Fruit fly (Drosophila melanogaster) whole organism, prepupa: ENCODE results near the gene CG33688.
A peak's percentile ranks its signal among the peaks of the same experiment; 100 is the strongest.

Experiments used
- Blimp-1 ChIP-seq: fragments of 200-800 bp; sonication (Bioruptor generic); optimal IDR thresholded peaks from 3 replicates; lab custom pipeline; 2017; ENCODE audit warnings: missing biosample characterization, missing genetic modification characterization, mild to moderate bottlenecking, moderate library complexity, missing genetic modification reagents
- CG10631 ChIP-seq: fragments of 200-800 bp; sonication (Bioruptor generic); optimal IDR thresholded peaks from 2 replicates; lab custom pipeline; 2016; ENCODE audit warnings: missing biosample characterization, missing genetic modification characterization
- CG10669 ChIP-seq: fragments of 200-800 bp; sonication (Bioruptor generic); optimal IDR thresholded peaks from 3 replicates; lab custom pipeline; 2018; ENCODE audit warnings: missing biosample characterization, mild to moderate bottlenecking, missing genetic modification characterization, moderate library complexity
- CG11762 ChIP-seq: fragments of 200-800 bp; sonication (Bioruptor generic); optimal IDR thresholded peaks from 3 replicates; lab custom pipeline; 2016; ENCODE audit warnings: missing biosample characterization, missing genetic modification characterization; ENCODE audit not compliant: insufficient read depth
- CG11902 ChIP-seq: fragments of 200-800 bp; sonication (Bioruptor generic); optimal IDR thresholded peaks from 3 replicates; lab custom pipeline; 2016; ENCODE audit warnings: missing biosample characterization, missing genetic modification characterization
- CG15336 ChIP-seq: fragments of 200-800 bp; sonication (Bioruptor generic); IDR thresholded peaks from 2 replicates; pipeline ENCODE4 v1.3.6; 2022; ENCODE audit warnings: missing biosample characterization, missing genetic modification characterization
- CG31627 ChIP-seq: fragments of 200-800 bp; sonication (Bioruptor generic); optimal IDR thresholded peaks from 3 replicates; lab custom pipeline; 2016; ENCODE audit warnings: missing biosample characterization, missing genetic modification characterization
- CG32006 ChIP-seq: fragments of 200-800 bp; sonication (Bioruptor generic); optimal IDR thresholded peaks from 3 replicates; lab custom pipeline; 2017; ENCODE audit warnings: missing biosample characterization, mild to moderate bottlenecking, missing genetic modification characterization
- CG34406 ChIP-seq: fragments of 200-800 bp; sonication (Bioruptor generic); optimal IDR thresholded peaks from 3 replicates; lab custom pipeline; 2016; ENCODE audit warnings: missing biosample characterization, missing genetic modification characterization
- CG3919 ChIP-seq: fragments of 200-800 bp; sonication (Bioruptor generic); optimal IDR thresholded peaks from 3 replicates; lab custom pipeline; 2016; ENCODE audit warnings: missing biosample characterization, missing genetic modification characterization
- CG6163 ChIP-seq: fragments of 200-800 bp; sonication (Bioruptor generic); IDR thresholded peaks from 3 replicates; pipeline ENCODE4 v1.3.6; 2022; ENCODE audit warnings: missing biosample characterization, missing genetic modification characterization
- CG6792 ChIP-seq: fragments of 200-800 bp; sonication (Bioruptor generic); optimal IDR thresholded peaks from 3 replicates; lab custom pipeline; 2016; ENCODE audit warnings: missing biosample characterization, missing genetic modification characterization
- CG6808 ChIP-seq: fragments of 200-800 bp; sonication (Bioruptor generic); optimal IDR thresholded peaks from 3 replicates; lab custom pipeline; 2017; ENCODE audit warnings: missing biosample characterization, missing genetic modification characterization, mild to moderate bottlenecking, moderate library complexity, missing genetic modification reagents
- CG7368 ChIP-seq: fragments of 200-800 bp; sonication (Bioruptor generic); optimal IDR thresholded peaks from 3 replicates; lab custom pipeline; 2016; ENCODE audit warnings: missing biosample characterization, missing genetic modification characterization
- CG8319 ChIP-seq: fragments of 200-800 bp; sonication (Bioruptor generic); optimal IDR thresholded peaks from 3 replicates; lab custom pipeline; 2016; ENCODE audit warnings: missing biosample characterization, missing genetic modification characterization
- CG8632 ChIP-seq: fragments of 200-800 bp; sonication (Bioruptor generic); optimal IDR thresholded peaks from 3 replicates; lab custom pipeline; 2016; ENCODE audit warnings: missing biosample characterization, missing genetic modification characterization
- CG9139 ChIP-seq: fragments of 200-800 bp; sonication (Bioruptor generic); optimal IDR thresholded peaks from 3 replicates; lab custom pipeline; 2017; ENCODE audit warnings: missing biosample characterization, mild to moderate bottlenecking, missing genetic modification characterization
- Eip75B ChIP-seq: fragments of 200-800 bp; sonication (Bioruptor generic); optimal IDR thresholded peaks from 3 replicates; lab custom pipeline; 2016; ENCODE audit warnings: missing biosample characterization, missing genetic modification characterization
- Eip93F ChIP-seq: fragments of 200-800 bp; sonication (Bioruptor generic); optimal IDR thresholded peaks from 2 replicates; lab custom pipeline; 2016; ENCODE audit warnings: missing biosample characterization, mild to moderate bottlenecking, missing genetic modification characterization
- Ets21C ChIP-seq: fragments of 200-800 bp; sonication (Bioruptor generic); optimal IDR thresholded peaks from 3 replicates; lab custom pipeline; 2016; ENCODE audit warnings: missing biosample characterization, missing genetic modification characterization
- Gug ChIP-seq: fragments of 200-800 bp; sonication (Bioruptor generic); IDR thresholded peaks from 2 replicates; pipeline ENCODE4 v1.3.6; 2022; ENCODE audit warnings: missing biosample characterization, missing genetic modification characterization
- Hr39 ChIP-seq: fragments of 200-800 bp; sonication (Bioruptor generic); optimal IDR thresholded peaks from 2 replicates; lab custom pipeline; 2016; ENCODE audit warnings: missing biosample characterization, missing genetic modification characterization
- Hr4 ChIP-seq: fragments of 200-800 bp; sonication (Bioruptor generic); optimal IDR thresholded peaks from 3 replicates; lab custom pipeline; 2016; ENCODE audit warnings: missing biosample characterization, missing genetic modification characterization
- OdsH ChIP-seq: fragments of 200-800 bp; sonication (Bioruptor generic); optimal IDR thresholded peaks from 3 replicates; lab custom pipeline; 2016; ENCODE audit warnings: missing biosample characterization, missing genetic modification characterization
- Sox14 ChIP-seq: fragments of 200-800 bp; sonication (Bioruptor generic); optimal IDR thresholded peaks from 3 replicates; lab custom pipeline; 2016; ENCODE audit warnings: missing biosample characterization, missing genetic modification characterization
- achi ChIP-seq: fragments of 200-800 bp; sonication (Bioruptor generic); optimal IDR thresholded peaks from 3 replicates; lab custom pipeline; 2016; ENCODE audit warnings: missing biosample characterization, missing genetic modification characterization
- acj6 ChIP-seq: fragments of 200-800 bp; sonication (Bioruptor generic); optimal IDR thresholded peaks from 3 replicates; lab custom pipeline; 2016; ENCODE audit warnings: missing biosample characterization, missing genetic modification characterization
- cyc ChIP-seq: fragments of 200-800 bp; sonication (Bioruptor generic); optimal IDR thresholded peaks from 3 replicates; lab custom pipeline; 2016; ENCODE audit warnings: missing biosample characterization, missing genetic modification characterization
- dac ChIP-seq: fragments of 200-800 bp; sonication (Bioruptor generic); optimal IDR thresholded peaks from 2 replicates; lab custom pipeline; 2017; ENCODE audit warnings: missing biosample characterization, mild to moderate bottlenecking, missing genetic modification characterization
- dsx ChIP-seq: fragments of 200-800 bp; optimal IDR thresholded peaks from 3 replicates; lab custom pipeline; 2019; ENCODE audit warnings: missing biosample characterization, mild to moderate bottlenecking, missing genetic modification characterization, moderate library complexity; ENCODE audit not compliant: poor library complexity, severe bottlenecking
- fd85E ChIP-seq: fragments of 200-800 bp; sonication (Bioruptor generic); optimal IDR thresholded peaks from 3 replicates; lab custom pipeline; 2016; ENCODE audit warnings: missing biosample characterization, missing genetic modification characterization
- fkh ChIP-seq: fragments of 200-800 bp; sonication (Bioruptor generic); optimal IDR thresholded peaks from 3 replicates; lab custom pipeline; 2017; ENCODE audit warnings: missing biosample characterization, mild to moderate bottlenecking, missing genetic modification characterization, moderate library complexity
- lz ChIP-seq: fragments of 200-800 bp; sonication (Bioruptor generic); optimal IDR thresholded peaks from 3 replicates; lab custom pipeline; 2016; ENCODE audit warnings: missing biosample characterization, missing genetic modification characterization
- net ChIP-seq: fragments of 200-800 bp; sonication (Bioruptor generic); optimal IDR thresholded peaks from 3 replicates; lab custom pipeline; 2016; ENCODE audit warnings: missing biosample characterization, missing genetic modification characterization
- pdm3 ChIP-seq: fragments of 200-800 bp; sonication (Bioruptor generic); optimal IDR thresholded peaks from 3 replicates; lab custom pipeline; 2016; ENCODE audit warnings: missing biosample characterization, missing genetic modification characterization
- salr ChIP-seq, 2 experiments: fragments of 200-800 bp; sonication (Bioruptor generic); optimal IDR thresholded peaks; 3 replicates each; lab custom pipeline; 2016 to 2018; ENCODE audit warnings: missing biosample characterization in 2 of 2, missing genetic modification characterization in 2 of 2, mild to moderate bottlenecking in 1 of 2
- spab ChIP-seq: fragments of 200-800 bp; sonication (Bioruptor generic); optimal IDR thresholded peaks from 2 replicates; lab custom pipeline; 2017; ENCODE audit warnings: missing biosample characterization, mild to moderate bottlenecking, missing genetic modification characterization, missing genetic modification reagents
- ss ChIP-seq, 2 experiments: fragments of 200-800 bp; sonication (Bioruptor generic); optimal IDR thresholded peaks; 2 replicates in 1 of 2; 3 replicates in 1 of 2; lab custom pipeline; 2017 to 2018; ENCODE audit warnings: mild to moderate bottlenecking in 2 of 2, missing biosample characterization in 2 of 2, missing genetic modification characterization in 2 of 2, moderate library complexity in 1 of 2
- svp ChIP-seq: fragments of 200-800 bp; sonication (Bioruptor generic); peaks from one replicate; lab custom pipeline; 2016; ENCODE audit warnings: missing biosample characterization, missing genetic modification characterization
- vri ChIP-seq: fragments of 200-800 bp; sonication (Bioruptor generic); optimal IDR thresholded peaks from 3 replicates; lab custom pipeline; 2016; ENCODE audit warnings: missing biosample characterization, mild to moderate bottlenecking, missing genetic modification characterization

The CG33688 gene

dm6 chr3L:16211936-16212287 is 12.9 kb downstream of the CG33688 start (continued):
- TF ChIP-seq acj6 (GFP tag; lab: Kevin White, UChicago) (peak; percentile 48), ss (GFP tag; optimal IDR thresholded peaks at IDR 0.05; lab: Kevin White, UChicago) (peak in 1 of 2 experiments; percentile 51), CG15336 (GFP tag; lab: Robert Waterston, UW) (no peak), dsx (GFP tag; lab: Kevin White, UChicago) (no peak), Eip93F (no peak), CG3919 (GFP tag; lab: Kevin White, UChicago) (no peak), CG11902 (GFP tag; lab: Kevin White, UChicago) (no peak), net (GFP tag; lab: Kevin White, UChicago) (no peak), Eip75B (GFP tag; lab: Kevin White, UChicago) (no peak), CG32006 (peak; percentile 47), Ets21C (GFP tag; lab: Kevin White, UChicago) (no peak), CG6792 (GFP tag; lab: Kevin White, UChicago) (peak; percentile 10), CG8632 (GFP tag; lab: Kevin White, UChicago) (peak; percentile 60), CG11762 (GFP tag; lab: Kevin White, UChicago) (no peak), dac (GFP tag; lab: Kevin White, UChicago) (no peak), vri (GFP tag; lab: Kevin White, UChicago) (no peak), CG34406 (GFP tag; lab: Kevin White, UChicago) (peak; percentile 44), Hr39 (no peak), fkh (GFP tag; lab: Kevin White, UChicago) (no peak), Sox14 (GFP tag; lab: Kevin White, UChicago) (no peak), CG6163 (GFP tag; lab: Robert Waterston, UW) (no peak), pdm3 (no peak), achi (GFP tag; lab: Kevin White, UChicago) (peak; percentile 42), CG8319 (GFP tag; lab: Kevin White, UChicago) (no peak), cyc (GFP tag; lab: Kevin White, UChicago) (no peak), Gug (GFP tag; lab: Robert Waterston, UW) (no peak)

dm6 chr3L:16213201-16213600 is 14.2 kb downstream of the CG33688 start:
- TF ChIP-seq net (GFP tag; lab: Kevin White, UChicago) (no peak), salr (GFP tag; optimal IDR thresholded peaks at IDR 0.05; lab: Kevin White, UChicago) (no peak), CG6808 (peak; percentile 5), CG34406 (GFP tag; lab: Kevin White, UChicago) (no peak), spab (GFP tag; lab: Kevin White, UChicago) (no peak), ss (GFP tag; optimal IDR thresholded peaks at IDR 0.05; lab: Kevin White, UChicago) (peak in 1 of 2 experiments; percentile 44), fd85E (GFP tag; lab: Kevin White, UChicago) (no peak), CG7368 (GFP tag; lab: Kevin White, UChicago) (no peak), CG10631 (GFP tag; lab: Kevin White, UChicago) (no peak), lz (GFP tag; lab: Kevin White, UChicago) (no peak), CG9139 (GFP tag; lab: Kevin White, UChicago) (peak; percentile 9), Blimp-1 (GFP tag; lab: Kevin White, UChicago) (no peak), Eip93F (no peak), CG11902 (GFP tag; lab: Kevin White, UChicago) (no peak), Hr4 (GFP tag; lab: Kevin White, UChicago) (no peak), CG11762 (GFP tag; lab: Kevin White, UChicago) (no peak), CG31627 (no peak), CG6792 (GFP tag; lab: Kevin White, UChicago) (no peak), CG10669 (GFP tag; lab: Kevin White, UChicago) (no peak), fkh (GFP tag; lab: Kevin White, UChicago) (no peak), OdsH (GFP tag; lab: Kevin White, UChicago) (no peak), Hr39 (no peak), dsx (GFP tag; lab: Kevin White, UChicago) (peak; percentile 100), svp (GFP tag; lab: Kevin White, UChicago) (peak; percentile 74)
